Worm (Caenorhabditis elegans) whole organism, L4/young adult: ENCODE measurements around the gene ugt-58.

Experiments used
- dao-5 ChIP-seq: sonication (generic microtip); optimal IDR thresholded peaks from 2 replicates; lab custom pipeline; 2016; ENCODE audit warnings: missing genotype, missing genetic modification characterization, moderate library complexity, missing compliant biosample characterization
- him-1 ChIP-seq: sonication (generic microtip); optimal IDR thresholded peaks from 2 replicates; lab custom pipeline; 2016; ENCODE audit warnings: missing genotype, missing genetic modification reagents, missing genetic modification characterization, missing compliant biosample characterization

ce11 chrII:9544386-9544785, 42.2 kb downstream of the ugt-58 start, which contains the start of gene sra-7:
- TF ChIP-seq him-1 (tag; lab: Kevin White, UChicago) (no peak), dao-5 (tag; lab: Kevin White, UChicago) (no peak)
